Worm (Caenorhabditis elegans) whole organism, early embryonic: Measurements from ENCODE around the gene ent-1.
A peak's percentile ranks its signal among the peaks of the same experiment; 100 is the strongest.

ENCODE experiments used
- B0310.2 ChIP-seq: sonication (generic microtip); optimal IDR thresholded peaks from 2 replicates; lab custom pipeline; 2016; ENCODE audit warnings: mild to moderate bottlenecking, missing genetic modification characterization, missing compliant biosample characterization
- F13C5.2 ChIP-seq: sonication (generic microtip); optimal IDR thresholded peaks from 2 replicates; lab custom pipeline; 2017; ENCODE audit warnings: mild to moderate bottlenecking, missing genetic modification characterization, inconsistent platforms, missing compliant biosample characterization
- aly-1 ChIP-seq: sonication (generic microtip); optimal IDR thresholded peaks from 2 replicates; lab custom pipeline; 2016; ENCODE audit warnings: missing genetic modification characterization, missing compliant biosample characterization
- ama-1 ChIP-seq: fragments of 150-350 bp; optimal IDR thresholded peaks from 2 replicates; lab custom pipeline; 2014
- ceh-13 ChIP-seq: fragments of 200-800 bp; sonication (Bioruptor generic); optimal IDR thresholded peaks from 2 replicates; lab custom pipeline; 2018; ENCODE audit warnings: mild to moderate bottlenecking, missing genetic modification characterization, missing compliant biosample characterization
- ceh-36 ChIP-seq: sonication (generic microtip); optimal IDR thresholded peaks from 2 replicates; lab custom pipeline; 2016; ENCODE audit warnings: missing genetic modification characterization, inconsistent platforms, missing compliant biosample characterization
- ets-7 ChIP-seq: sonication (generic microtip); optimal IDR thresholded peaks from 2 replicates; lab custom pipeline; 2016; ENCODE audit warnings: missing genotype, missing genetic modification characterization, missing compliant biosample characterization
- flt-1 ChIP-seq: fragments of 200-800 bp; sonication (Bioruptor generic); IDR thresholded peaks from 2 replicates; pipeline ENCODE4 v1.3.6; 2022; ENCODE audit warnings: missing genetic modification characterization, missing compliant biosample characterization
- hmbx-1 ChIP-seq: sonication (generic microtip); optimal IDR thresholded peaks from 2 replicates; lab custom pipeline; 2016; ENCODE audit warnings: mild to moderate bottlenecking, missing genetic modification characterization, missing compliant biosample characterization
- hmg-4 ChIP-seq: fragments of 200-800 bp; sonication (Bioruptor generic); optimal IDR thresholded peaks from 2 replicates; lab custom pipeline; 2018; ENCODE audit warnings: mild to moderate bottlenecking, missing genetic modification characterization, missing compliant biosample characterization
- hnd-1 ChIP-seq: sonication (generic microtip); optimal IDR thresholded peaks from 2 replicates; lab custom pipeline; 2016; ENCODE audit warnings: missing genetic modification characterization, missing compliant biosample characterization
- pes-1 ChIP-seq: fragments of 200-800 bp; sonication (Bioruptor generic); IDR thresholded peaks from 2 replicates; pipeline ENCODE4 v1.3.6; 2022; ENCODE audit warnings: missing genetic modification reagents, missing genetic modification characterization, missing compliant biosample characterization
- scrt-1 ChIP-seq: fragments of 200-800 bp; sonication (Bioruptor generic); IDR thresholded peaks from 2 replicates; pipeline ENCODE4 v1.3.6; 2022; ENCODE audit warnings: missing genetic modification characterization, missing compliant biosample characterization
- sea-1 ChIP-seq: fragments of 200-800 bp; sonication (Bioruptor generic); conservative IDR thresholded peaks from 2 replicates; pipeline ENCODE4 v1.3.6; 2022; ENCODE audit warnings: missing genetic modification characterization, missing compliant biosample characterization
- tbx-11 ChIP-seq: fragments of 200-800 bp; sonication (Bioruptor generic); IDR thresholded peaks from 2 replicates; pipeline ENCODE4 v1.3.6; 2022; ENCODE audit warnings: missing genetic modification characterization, missing compliant biosample characterization
- tbx-37 ChIP-seq: fragments of 200-800 bp; sonication (Bioruptor generic); conservative IDR thresholded peaks from 2 replicates; pipeline ENCODE4 v1.3.6; 2022; ENCODE audit warnings: missing genetic modification reagents, missing genetic modification characterization, missing compliant biosample characterization
- tra-4 ChIP-seq: sonication (generic microtip); optimal IDR thresholded peaks from 2 replicates; lab custom pipeline; 2017; ENCODE audit warnings: missing genetic modification characterization, missing compliant biosample characterization

Gene ent-1

DNA sequence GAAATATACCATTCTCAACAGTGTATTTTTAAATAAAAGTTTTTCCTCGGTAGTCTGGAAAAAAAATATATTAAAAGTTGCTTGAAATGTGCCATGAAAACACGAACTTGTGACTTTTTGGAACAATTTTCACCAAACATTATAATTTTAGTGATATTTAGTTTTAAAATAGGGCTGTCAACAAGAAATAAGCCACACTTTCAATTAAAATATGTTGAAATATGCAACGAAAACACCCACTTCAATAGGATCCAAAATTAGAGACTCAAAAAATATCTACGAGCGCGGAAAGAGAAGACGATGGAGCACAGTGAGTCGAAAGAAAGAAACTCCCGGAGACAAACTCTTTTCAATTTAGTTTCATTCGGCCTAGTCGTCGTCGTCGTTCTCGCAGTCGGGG is 38.2 kb upstream of the ent-1 start, which contains the start of gene ZK792.12:
Gene ZK792.12 (plus strand): TSS at position 301 of the 400 bp plus-strand sequence.
- no peak for TF ChIP-seq scrt-1 (GFP tag; lab: Robert Waterston, UW)
- no peak for TF ChIP-seq tra-4
- TF ChIP-seq hnd-1 (tag; lab: Kevin White, UChicago), result no peak
- no peak for TF ChIP-seq flt-1 (GFP tag; lab: Robert Waterston, UW)

DNA sequence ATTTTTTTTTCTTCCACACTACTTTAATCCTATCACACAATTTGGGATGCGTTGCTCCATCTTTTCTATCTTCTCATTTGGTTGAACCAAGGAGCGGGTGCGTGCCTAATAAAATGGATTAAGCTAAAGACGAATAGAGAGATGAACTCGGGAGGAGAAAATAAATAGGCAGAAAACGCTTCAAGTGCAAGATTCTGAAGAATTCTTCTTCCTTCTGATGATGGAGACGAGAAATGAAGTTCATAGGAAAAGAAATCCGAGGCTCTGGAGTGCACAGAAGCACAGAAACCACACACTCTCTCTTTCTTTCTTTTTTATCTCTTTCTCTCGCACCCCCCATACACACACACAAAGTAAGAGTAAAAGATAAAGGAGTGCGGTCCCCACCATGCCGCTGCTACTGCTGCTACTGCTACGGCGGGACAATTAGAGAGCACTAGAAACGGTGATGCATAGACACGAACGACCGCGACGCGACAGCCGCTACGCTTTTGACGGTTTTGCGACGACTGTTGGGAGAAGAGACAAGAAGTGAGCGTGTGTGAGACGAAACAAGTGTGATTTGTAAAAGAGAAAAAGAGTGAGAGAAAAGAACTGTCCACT is 36.9 kb upstream of the ent-1 start:
- TF ChIP-seq ceh-36 (tag; lab: Kevin White, UChicago) (no peak), tbx-11 (no peak), ets-7 (tag; lab: Kevin White, UChicago) (no peak), scrt-1 (GFP tag; lab: Robert Waterston, UW) (no peak), hmg-4 (GFP tag; lab: Kevin White, UChicago) (peak; percentile 82), flt-1 (GFP tag; lab: Robert Waterston, UW) (no peak), tra-4 (no peak), hnd-1 (tag; lab: Kevin White, UChicago) (no peak), ama-1 (lab: Kevin White, UChicago) (no peak), pes-1 (GFP tag; lab: Robert Waterston, UW) (0 out of 2 replicates have a peak, but pooled peaks have one; percentile 38), tbx-37 (no peak), hmbx-1 (no peak), F13C5.2 (tag; lab: Kevin White, UChicago) (peak; percentile 48), sea-1 (GFP tag; lab: Robert Waterston, UW) (no peak), ceh-13 (GFP tag; lab: Kevin White, UChicago) (no peak), B0310.2 (tag; lab: Kevin White, UChicago) (no peak), aly-1 (peak; percentile 35)

DNA sequence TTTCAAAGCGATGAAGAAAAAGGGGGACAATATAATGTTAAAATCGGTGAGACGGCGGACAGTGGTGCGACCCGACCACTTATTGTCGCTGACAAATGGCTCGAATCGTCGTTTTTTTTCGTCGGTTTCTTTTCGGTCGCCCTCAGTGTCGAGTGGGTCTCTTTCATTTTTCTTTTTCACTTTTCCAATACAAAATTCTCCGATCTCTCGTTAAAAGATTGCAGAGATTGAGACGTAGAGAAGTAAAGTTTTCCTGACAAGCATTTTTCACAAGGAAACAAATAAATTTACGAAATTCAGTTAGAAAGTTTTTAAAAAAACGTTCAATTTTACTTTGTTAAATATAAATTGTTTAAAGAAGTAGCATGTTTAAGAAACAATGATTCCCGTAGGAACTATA is 36.3 kb upstream of the ent-1 start:
- TF ChIP-seq flt-1 (GFP tag; lab: Robert Waterston, UW) (no peak), F13C5.2 (tag; lab: Kevin White, UChicago) (no peak), ets-7 (tag; lab: Kevin White, UChicago) (no peak), hmg-4 (GFP tag; lab: Kevin White, UChicago) (no peak), B0310.2 (tag; lab: Kevin White, UChicago) (no peak), scrt-1 (GFP tag; lab: Robert Waterston, UW) (no peak), ama-1 (lab: Kevin White, UChicago) (no peak), sea-1 (GFP tag; lab: Robert Waterston, UW) (no peak), tra-4 (no peak), hnd-1 (tag; lab: Kevin White, UChicago) (no peak), tbx-37 (no peak), aly-1 (no peak), hmbx-1 (no peak), ceh-13 (GFP tag; lab: Kevin White, UChicago) (no peak), ceh-36 (tag; lab: Kevin White, UChicago) (no peak), pes-1 (GFP tag; lab: Robert Waterston, UW) (no peak), tbx-11 (no peak)

- TF ChIP-seq sea-1 (GFP tag; lab: Robert Waterston, UW) (no peak), tbx-11 (no peak), hmg-4 (GFP tag; lab: Kevin White, UChicago) (no peak), ets-7 (tag; lab: Kevin White, UChicago) (no peak), ceh-36 (tag; lab: Kevin White, UChicago) (no peak), B0310.2 (tag; lab: Kevin White, UChicago) (no peak), F13C5.2 (tag; lab: Kevin White, UChicago) (no peak), tra-4 (no peak), scrt-1 (GFP tag; lab: Robert Waterston, UW) (no peak), hmbx-1 (no peak), flt-1 (GFP tag; lab: Robert Waterston, UW) (no peak)
Measured at ce11 chrIV:11690988-11691387, 35.7 kb upstream of the ent-1 start, which contains the start of gene let-60. let-60 (minus strand) TSS chrIV:11691088.

DNA sequence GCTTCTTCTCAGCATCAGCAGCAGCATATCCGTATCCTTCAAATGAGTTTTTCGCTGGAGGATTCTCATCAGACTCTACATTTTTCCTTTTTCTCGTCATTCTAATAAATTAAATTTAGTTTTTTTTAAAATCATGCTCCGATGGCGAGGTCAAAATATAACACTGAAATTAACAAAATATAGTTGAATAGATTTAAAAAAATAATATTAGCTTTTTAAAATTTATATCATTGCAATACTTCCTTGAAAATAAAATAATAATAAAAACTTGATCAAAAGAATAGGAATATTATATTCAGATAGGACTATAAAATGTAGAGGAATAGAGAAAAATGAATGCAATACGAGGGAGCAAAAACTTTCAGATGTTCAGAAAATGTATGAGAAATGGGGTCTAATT is 32.7 kb upstream of the ent-1 start, which contains the start of gene ZK792.5:
Gene ZK792.5 (minus strand): TSS at position 101 of the 400 bp plus-strand sequence.
- TF ChIP-seq aly-1, result no peak
- TF ChIP-seq hnd-1 (tag; lab: Kevin White, UChicago), result no peak
- no peak for TF ChIP-seq F13C5.2 (tag; lab: Kevin White, UChicago)
- TF ChIP-seq sea-1 (GFP tag; lab: Robert Waterston, UW), result no peak
- TF ChIP-seq B0310.2 (tag; lab: Kevin White, UChicago), result no peak
- TF ChIP-seq ets-7 (tag; lab: Kevin White, UChicago), result no peak
- TF ChIP-seq tra-4, result no peak
- no peak for TF ChIP-seq hmg-4 (GFP tag; lab: Kevin White, UChicago)
- TF ChIP-seq flt-1 (GFP tag; lab: Robert Waterston, UW), result no peak
- no peak for TF ChIP-seq scrt-1 (GFP tag; lab: Robert Waterston, UW)
- no peak for TF ChIP-seq pes-1 (GFP tag; lab: Robert Waterston, UW)
- no peak for TF ChIP-seq tbx-37
- no peak for TF ChIP-seq hmbx-1
- no peak for TF ChIP-seq ceh-13 (GFP tag; lab: Kevin White, UChicago)
- TF ChIP-seq ceh-36 (tag; lab: Kevin White, UChicago), result no peak

DNA sequence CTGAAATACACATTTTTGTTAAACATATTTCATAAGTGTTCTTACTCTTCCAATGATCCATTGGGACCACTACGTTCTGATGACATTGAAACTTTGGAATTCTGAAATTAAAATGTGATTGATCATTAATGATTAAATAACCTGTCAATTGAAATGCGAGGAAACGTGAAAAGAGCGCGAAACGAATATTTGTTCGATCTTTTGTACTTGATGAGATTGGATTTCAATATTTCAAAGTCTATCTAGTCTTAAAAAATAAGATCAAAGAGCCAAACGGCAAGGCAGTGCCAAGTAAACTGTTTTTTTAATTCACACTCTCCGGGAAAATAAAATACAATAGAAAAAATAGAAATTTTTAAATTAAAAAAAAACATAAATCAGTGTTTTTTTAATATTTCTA is 26.6 kb upstream of the ent-1 start, which contains the start of gene ZK792.4:
Gene ZK792.4 (minus strand): TSS at position 101 of the 400 bp plus-strand sequence.
- no peak for TF ChIP-seq hmg-4 (GFP tag; lab: Kevin White, UChicago)
- no peak for TF ChIP-seq F13C5.2 (tag; lab: Kevin White, UChicago)
- no peak for TF ChIP-seq ets-7 (tag; lab: Kevin White, UChicago)
- no peak for TF ChIP-seq tra-4
- no peak for TF ChIP-seq hmbx-1
- TF ChIP-seq ceh-13 (GFP tag; lab: Kevin White, UChicago), result no peak
- TF ChIP-seq tbx-37, result no peak
- TF ChIP-seq scrt-1 (GFP tag; lab: Robert Waterston, UW), result no peak
- no peak for TF ChIP-seq ama-1 (lab: Kevin White, UChicago)

ce11 chrIV:11676054-11676453 is 20.8 kb upstream of the ent-1 start, which contains the start of gene inx-9:
inx-9 (plus strand) TSS chrIV:11676354.
- TF ChIP-seq hmbx-1 (no peak), ceh-36 (tag; lab: Kevin White, UChicago) (no peak), aly-1 (no peak), tbx-37 (no peak), ceh-13 (GFP tag; lab: Kevin White, UChicago) (no peak), scrt-1 (GFP tag; lab: Robert Waterston, UW) (no peak), pes-1 (GFP tag; lab: Robert Waterston, UW) (no peak), sea-1 (GFP tag; lab: Robert Waterston, UW) (no peak), tbx-11 (no peak), ama-1 (lab: Kevin White, UChicago) (no peak), flt-1 (GFP tag; lab: Robert Waterston, UW) (no peak), hmg-4 (GFP tag; lab: Kevin White, UChicago) (no peak), hnd-1 (tag; lab: Kevin White, UChicago) (no peak), B0310.2 (tag; lab: Kevin White, UChicago) (no peak), tra-4 (no peak), ets-7 (tag; lab: Kevin White, UChicago) (no peak), F13C5.2 (tag; lab: Kevin White, UChicago) (no peak)
